Fruit fly (Drosophila melanogaster) whole organism, prepupa: ENCODE data around the gene CG31347.

Experiments
- Blimp-1 ChIP-seq: fragments of 200-800 bp; sonication (Bioruptor generic); optimal IDR thresholded peaks from 3 replicates; lab custom pipeline; 2017; ENCODE audit warnings: missing biosample characterization, missing genetic modification characterization, mild to moderate bottlenecking, moderate library complexity, missing genetic modification reagents
- CG10631 ChIP-seq: fragments of 200-800 bp; sonication (Bioruptor generic); optimal IDR thresholded peaks from 2 replicates; lab custom pipeline; 2016; ENCODE audit warnings: missing biosample characterization, missing genetic modification characterization
- CG10669 ChIP-seq: fragments of 200-800 bp; sonication (Bioruptor generic); optimal IDR thresholded peaks from 3 replicates; lab custom pipeline; 2018; ENCODE audit warnings: missing biosample characterization, mild to moderate bottlenecking, missing genetic modification characterization, moderate library complexity
- CG11294 ChIP-seq: fragments of 200-800 bp; sonication (Bioruptor generic); IDR thresholded peaks from 2 replicates; pipeline ENCODE4 v1.3.6; 2022; ENCODE audit warnings: missing biosample characterization, missing genetic modification characterization
- CG11762 ChIP-seq: fragments of 200-800 bp; sonication (Bioruptor generic); optimal IDR thresholded peaks from 3 replicates; lab custom pipeline; 2016; ENCODE audit warnings: missing biosample characterization, missing genetic modification characterization; ENCODE audit not compliant: insufficient read depth
- CG11902 ChIP-seq: fragments of 200-800 bp; sonication (Bioruptor generic); optimal IDR thresholded peaks from 3 replicates; lab custom pipeline; 2016; ENCODE audit warnings: missing biosample characterization, missing genetic modification characterization
- CG15336 ChIP-seq: fragments of 200-800 bp; sonication (Bioruptor generic); IDR thresholded peaks from 2 replicates; pipeline ENCODE4 v1.3.6; 2022; ENCODE audit warnings: missing biosample characterization, missing genetic modification characterization
- CG3032 ChIP-seq: fragments of 200-800 bp; optimal IDR thresholded peaks from 2 replicates; lab custom pipeline; 2019; ENCODE audit warnings: missing biosample characterization, mild to moderate bottlenecking, missing genetic modification characterization, moderate library complexity
- CG31627 ChIP-seq: fragments of 200-800 bp; sonication (Bioruptor generic); optimal IDR thresholded peaks from 3 replicates; lab custom pipeline; 2016; ENCODE audit warnings: missing biosample characterization, missing genetic modification characterization
- CG32006 ChIP-seq: fragments of 200-800 bp; sonication (Bioruptor generic); optimal IDR thresholded peaks from 3 replicates; lab custom pipeline; 2017; ENCODE audit warnings: missing biosample characterization, mild to moderate bottlenecking, missing genetic modification characterization
- CG3919 ChIP-seq: fragments of 200-800 bp; sonication (Bioruptor generic); optimal IDR thresholded peaks from 3 replicates; lab custom pipeline; 2016; ENCODE audit warnings: missing biosample characterization, missing genetic modification characterization
- CG4318 ChIP-seq: fragments of 200-800 bp; sonication (Bioruptor generic); optimal IDR thresholded peaks from 3 replicates; lab custom pipeline; 2017; ENCODE audit warnings: missing biosample characterization, mild to moderate bottlenecking, missing genetic modification characterization
- CG6163 ChIP-seq: fragments of 200-800 bp; sonication (Bioruptor generic); IDR thresholded peaks from 3 replicates; pipeline ENCODE4 v1.3.6; 2022; ENCODE audit warnings: missing biosample characterization, missing genetic modification characterization
- CG6276 ChIP-seq: fragments of 200-800 bp; sonication (Bioruptor generic); optimal IDR thresholded peaks from 2 replicates; lab custom pipeline; 2017; ENCODE audit warnings: missing biosample characterization, mild to moderate bottlenecking, missing genetic modification characterization
- CG6792 ChIP-seq: fragments of 200-800 bp; sonication (Bioruptor generic); optimal IDR thresholded peaks from 3 replicates; lab custom pipeline; 2016; ENCODE audit warnings: missing biosample characterization, missing genetic modification characterization
- CG6808 ChIP-seq: fragments of 200-800 bp; sonication (Bioruptor generic); optimal IDR thresholded peaks from 3 replicates; lab custom pipeline; 2017; ENCODE audit warnings: missing biosample characterization, missing genetic modification characterization, mild to moderate bottlenecking, moderate library complexity, missing genetic modification reagents
- CG6854 ChIP-seq: fragments of 200-800 bp; sonication (Bioruptor generic); optimal IDR thresholded peaks from 2 replicates; lab custom pipeline; 2017; ENCODE audit warnings: missing biosample characterization, mild to moderate bottlenecking, missing genetic modification characterization
- CG7368 ChIP-seq: fragments of 200-800 bp; sonication (Bioruptor generic); optimal IDR thresholded peaks from 3 replicates; lab custom pipeline; 2016; ENCODE audit warnings: missing biosample characterization, missing genetic modification characterization
- CG8119 ChIP-seq: fragments of 200-800 bp; sonication (Bioruptor generic); IDR thresholded peaks from 3 replicates; pipeline ENCODE4 v1.3.6; 2022; ENCODE audit warnings: missing biosample characterization, missing genetic modification characterization
- CG8319 ChIP-seq: fragments of 200-800 bp; sonication (Bioruptor generic); optimal IDR thresholded peaks from 3 replicates; lab custom pipeline; 2016; ENCODE audit warnings: missing biosample characterization, missing genetic modification characterization
- CG8632 ChIP-seq: fragments of 200-800 bp; sonication (Bioruptor generic); optimal IDR thresholded peaks from 3 replicates; lab custom pipeline; 2016; ENCODE audit warnings: missing biosample characterization, missing genetic modification characterization
- CG9139 ChIP-seq: fragments of 200-800 bp; sonication (Bioruptor generic); optimal IDR thresholded peaks from 3 replicates; lab custom pipeline; 2017; ENCODE audit warnings: missing biosample characterization, mild to moderate bottlenecking, missing genetic modification characterization
- Eip75B ChIP-seq: fragments of 200-800 bp; sonication (Bioruptor generic); optimal IDR thresholded peaks from 3 replicates; lab custom pipeline; 2016; ENCODE audit warnings: missing biosample characterization, missing genetic modification characterization
- Eip78C ChIP-seq: fragments of 200-800 bp; sonication (Bioruptor generic); peaks from one replicate; lab custom pipeline; 2016; ENCODE audit warnings: missing biosample characterization, missing genetic modification characterization
- Gug ChIP-seq: fragments of 200-800 bp; sonication (Bioruptor generic); IDR thresholded peaks from 2 replicates; pipeline ENCODE4 v1.3.6; 2022; ENCODE audit warnings: missing biosample characterization, missing genetic modification characterization
- Lpt ChIP-seq: fragments of 200-800 bp; sonication (Bioruptor generic); optimal IDR thresholded peaks from 3 replicates; lab custom pipeline; 2016; ENCODE audit warnings: missing biosample characterization, missing genetic modification characterization
- Met ChIP-seq: fragments of 200-800 bp; sonication (Bioruptor generic); optimal IDR thresholded peaks from 3 replicates; lab custom pipeline; 2016; ENCODE audit warnings: missing biosample characterization, missing genetic modification characterization
- OdsH ChIP-seq: fragments of 200-800 bp; sonication (Bioruptor generic); optimal IDR thresholded peaks from 3 replicates; lab custom pipeline; 2016; ENCODE audit warnings: missing biosample characterization, missing genetic modification characterization
- Smox ChIP-seq: fragments of 200-800 bp; sonication (Bioruptor generic); optimal IDR thresholded peaks from 3 replicates; lab custom pipeline; 2016; ENCODE audit warnings: missing biosample characterization, missing genetic modification characterization
- Sox14 ChIP-seq: fragments of 200-800 bp; sonication (Bioruptor generic); optimal IDR thresholded peaks from 3 replicates; lab custom pipeline; 2016; ENCODE audit warnings: missing biosample characterization, missing genetic modification characterization
- achi ChIP-seq: fragments of 200-800 bp; sonication (Bioruptor generic); optimal IDR thresholded peaks from 3 replicates; lab custom pipeline; 2016; ENCODE audit warnings: missing biosample characterization, missing genetic modification characterization
- cyc ChIP-seq: fragments of 200-800 bp; sonication (Bioruptor generic); optimal IDR thresholded peaks from 3 replicates; lab custom pipeline; 2016; ENCODE audit warnings: missing biosample characterization, missing genetic modification characterization
- dac ChIP-seq: fragments of 200-800 bp; sonication (Bioruptor generic); optimal IDR thresholded peaks from 2 replicates; lab custom pipeline; 2017; ENCODE audit warnings: missing biosample characterization, mild to moderate bottlenecking, missing genetic modification characterization
- eg ChIP-seq: fragments of 200-800 bp; sonication (Bioruptor generic); IDR thresholded peaks from 3 replicates; pipeline ENCODE4 v1.3.6; 2022; ENCODE audit warnings: missing biosample characterization, missing genetic modification characterization
- fd59A ChIP-seq: fragments of 200-800 bp; sonication (Bioruptor generic); optimal IDR thresholded peaks from 2 replicates; lab custom pipeline; 2017; ENCODE audit warnings: missing biosample characterization, mild to moderate bottlenecking, missing genetic modification characterization, missing genetic modification reagents
- fkh ChIP-seq: fragments of 200-800 bp; sonication (Bioruptor generic); optimal IDR thresholded peaks from 3 replicates; lab custom pipeline; 2017; ENCODE audit warnings: missing biosample characterization, mild to moderate bottlenecking, missing genetic modification characterization, moderate library complexity
- lz ChIP-seq: fragments of 200-800 bp; sonication (Bioruptor generic); optimal IDR thresholded peaks from 3 replicates; lab custom pipeline; 2016; ENCODE audit warnings: missing biosample characterization, missing genetic modification characterization
- pdm3 ChIP-seq: fragments of 200-800 bp; sonication (Bioruptor generic); optimal IDR thresholded peaks from 3 replicates; lab custom pipeline; 2016; ENCODE audit warnings: missing biosample characterization, missing genetic modification characterization
- salr ChIP-seq, 2 experiments: fragments of 200-800 bp; sonication (Bioruptor generic); optimal IDR thresholded peaks; 3 replicates each; lab custom pipeline; 2016 to 2018; ENCODE audit warnings: missing biosample characterization in 2 of 2, missing genetic modification characterization in 2 of 2, mild to moderate bottlenecking in 1 of 2
- ss ChIP-seq, 2 experiments: fragments of 200-800 bp; sonication (Bioruptor generic); optimal IDR thresholded peaks; 2 replicates in 1 of 2; 3 replicates in 1 of 2; lab custom pipeline; 2017 to 2018; ENCODE audit warnings: mild to moderate bottlenecking in 2 of 2, missing biosample characterization in 2 of 2, missing genetic modification characterization in 2 of 2, moderate library complexity in 1 of 2
- svp ChIP-seq: fragments of 200-800 bp; sonication (Bioruptor generic); peaks from one replicate; lab custom pipeline; 2016; ENCODE audit warnings: missing biosample characterization, missing genetic modification characterization
- topi ChIP-seq: fragments of 200-800 bp; sonication (Bioruptor generic); optimal IDR thresholded peaks from 3 replicates; lab custom pipeline; 2016; ENCODE audit warnings: missing biosample characterization, missing genetic modification characterization
- vri ChIP-seq: fragments of 200-800 bp; sonication (Bioruptor generic); optimal IDR thresholded peaks from 3 replicates; lab custom pipeline; 2016; ENCODE audit warnings: missing biosample characterization, mild to moderate bottlenecking, missing genetic modification characterization

The CG31347 gene

dm6 chr3R:12719627-12720343 is 27.4 kb upstream of the CG31347 start (continued):
- TF ChIP-seq CG32006: peak; percentile 72
- peak; percentile 66 for TF ChIP-seq CG3032 (tag; lab: Kevin White, UChicago)
- peak; percentile 19 for TF ChIP-seq CG31627 (GFP tag; lab: Kevin White, UChicago)
- TF ChIP-seq eg (GFP tag; lab: Robert Waterston, UW): peak; percentile 50
- peak; percentile 39 for TF ChIP-seq CG4318 (GFP tag; lab: Kevin White, UChicago)
- peak; percentile 7 for TF ChIP-seq svp (GFP tag; lab: Kevin White, UChicago)
- peak; percentile 39 for TF ChIP-seq Eip75B (GFP tag; lab: Kevin White, UChicago)
- TF ChIP-seq CG6808 (GFP tag; lab: Kevin White, UChicago): peak; percentile 50
- TF ChIP-seq Sox14 (GFP tag; lab: Kevin White, UChicago): peak; percentile 9

dm6 chr3R:12718536-12719033 is 26.2 kb upstream of the CG31347 start:
- TF ChIP-seq fd59A (GFP tag; lab: Kevin White, UChicago) (no peak), CG8119 (GFP tag; lab: Robert Waterston, UW) (0 out of 3 replicates have a peak, but pooled peaks have one; percentile 6), CG15336 (0 out of 2 replicates have a peak, but pooled peaks have one; percentile 1)

- TF ChIP-seq CG11762 (GFP tag; lab: Kevin White, UChicago) (no peak), achi (GFP tag; lab: Kevin White, UChicago) (peak; percentile 21), CG3919 (GFP tag; lab: Kevin White, UChicago) (peak; percentile 26), CG6808 (GFP tag; lab: Kevin White, UChicago) (peak; percentile 10), CG6792 (GFP tag; lab: Kevin White, UChicago) (peak; percentile 41), CG6276 (GFP tag; lab: Kevin White, UChicago) (peak; percentile 16), CG8319 (GFP tag; lab: Kevin White, UChicago) (no peak), Eip78C (peak; percentile 87), lz (GFP tag; lab: Kevin White, UChicago) (peak; percentile 38), Sox14 (GFP tag; lab: Kevin White, UChicago) (peak; percentile 6), CG10631 (GFP tag; lab: Kevin White, UChicago) (peak; percentile 51), CG6163 (peak; percentile 68), CG8119 (GFP tag; lab: Robert Waterston, UW) (peak; percentile 52; the same call in 2 of the 3 replicates), Met (GFP tag; lab: Kevin White, UChicago) (peak; percentile 54), OdsH (peak; percentile 50), Eip75B (GFP tag; lab: Kevin White, UChicago) (peak; percentile 17), CG11902 (GFP tag; lab: Kevin White, UChicago) (no peak), fkh (GFP tag; lab: Kevin White, UChicago) (peak; percentile 65), Gug (GFP tag; lab: Robert Waterston, UW) (peak; percentile 53), pdm3 (GFP tag; lab: Kevin White, UChicago) (peak; percentile 41), CG10669 (GFP tag; lab: Kevin White, UChicago) (no peak), cyc (GFP tag; lab: Kevin White, UChicago) (no peak), salr (GFP tag; optimal IDR thresholded peaks at IDR 0.05; lab: Kevin White, UChicago) (peak in 1 of 2 experiments; percentile 36), CG11294 (GFP tag; lab: Robert Waterston, UW) (peak; percentile 61), CG32006 (peak; percentile 61), dac (GFP tag; lab: Kevin White, UChicago) (no peak), CG7368 (GFP tag; lab: Kevin White, UChicago) (peak; percentile 25), topi (GFP tag; lab: Kevin White, UChicago) (peak; percentile 4), vri (GFP tag; lab: Kevin White, UChicago) (peak; percentile 62), CG6854 (GFP tag; lab: Kevin White, UChicago) (no peak), Lpt (GFP tag; lab: Kevin White, UChicago) (no peak), ss (GFP tag; optimal IDR thresholded peaks at IDR 0.05; lab: Kevin White, UChicago) (peak in 1 of 2 experiments; percentile 26), Smox (GFP tag; lab: Kevin White, UChicago) (peak; percentile 38), CG8632 (GFP tag; lab: Kevin White, UChicago) (peak; percentile 2), CG3032 (tag; lab: Kevin White, UChicago) (no peak), CG9139 (peak; percentile 16), Blimp-1 (GFP tag; lab: Kevin White, UChicago) (no peak)
These were observed 25.5 kb upstream of the CG31347 start for dm6 chr3R:12717588-12718535.
